Fruit fly (Drosophila melanogaster): ENCODE results near the gene spir.
A peak's percentile ranks its signal among the peaks of the same experiment; 100 is the strongest.

spir gene

dm6 chr2L:20326317-20326716, 15.3 kb downstream of the spir start (continued):
- TF ChIP-seq CG8359 (GFP tag; optimal IDR thresholded peaks at IDR 0.05; ENCODE audit: borderline replicate concordance) (peak; percentile 77), sc (optimal IDR thresholded peaks at IDR 0.05) (no peak), sc (GFP tag; optimal IDR thresholded peaks at IDR 0.05) (peak; percentile 52), CG16863 (GFP tag; optimal IDR thresholded peaks at IDR 0.05) (peak; percentile 16), scrt (GFP tag; optimal IDR thresholded peaks at IDR 0.05) (peak; percentile 70), p53 (GFP tag; optimal IDR thresholded peaks at IDR 0.05) (no peak), Hmx (GFP tag; optimal IDR thresholded peaks at IDR 0.05) (no peak), dysf (GFP tag; IDR thresholded peaks at IDR 0.05) (peak; percentile 75), Aef1 (GFP tag; IDR thresholded peaks at IDR 0.05) (peak; percentile 54; the same call in 1 of the 3 replicates), bigmax (GFP tag; optimal IDR thresholded peaks at IDR 0.05) (no peak), CG15011 (GFP tag; optimal IDR thresholded peaks at IDR 0.05) (peak; percentile 36), CG8290 (GFP tag; optimal IDR thresholded peaks at IDR 0.05) (peak; percentile 39), CG8290 (tag; optimal IDR thresholded peaks at IDR 0.05) (no peak), CG3163 (GFP tag; optimal IDR thresholded peaks at IDR 0.05) (peak; percentile 6), CG3995 (GFP tag; optimal IDR thresholded peaks at IDR 0.05) (no peak), CG9215 (GFP tag; IDR thresholded peaks at IDR 0.05) (peak; percentile 77), gt (GFP tag; IDR thresholded peaks at IDR 0.05) (peak; percentile 63; the same call in 1 of the 2 replicates), CoRest (tag; optimal IDR thresholded peaks at IDR 0.05) (peak; percentile 50), CG15514 (GFP tag; optimal IDR thresholded peaks at IDR 0.05) (peak; percentile 67), z (GFP tag; IDR thresholded peaks at IDR 0.05) (0 out of 3 replicates have a peak, but pooled peaks have one; percentile 32), Lhr (GFP tag; optimal IDR thresholded peaks at IDR 0.05) (peak; percentile 11), PHDP (tag; optimal IDR thresholded peaks at IDR 0.05) (peak; percentile 60), hth (optimal IDR thresholded peaks at IDR 0.05) (no peak), knrl (GFP tag; IDR thresholded peaks at IDR 0.05; ENCODE audit: partially characterized antibody) (no peak), CG3065 (GFP tag; optimal IDR thresholded peaks at IDR 0.05) (peak; percentile 4), nom (GFP tag; optimal IDR thresholded peaks at IDR 0.05) (peak; percentile 71), CG4282 (GFP tag; optimal IDR thresholded peaks at IDR 0.05) (peak; percentile 66), pros (GFP tag; optimal IDR thresholded peaks at IDR 0.05) (peak; percentile 13), luna (GFP tag; optimal IDR thresholded peaks at IDR 0.05) (no peak), CG12219 (GFP tag; optimal IDR thresholded peaks at IDR 0.05) (peak; percentile 50), Dek (tag; optimal IDR thresholded peaks at IDR 0.05) (peak; percentile 1), pb (GFP tag; optimal IDR thresholded peaks at IDR 0.05) (peak; percentile 65), pzg (GFP tag; optimal IDR thresholded peaks at IDR 0.05) (no peak), so (GFP tag; IDR thresholded peaks at IDR 0.05) (0 out of 3 replicates have a peak, but pooled peaks have one; percentile 49), CG18262 (tag; optimal IDR thresholded peaks at IDR 0.05) (peak; percentile 89), sob (GFP tag; IDR thresholded peaks at IDR 0.05) (0 out of 2 replicates have a peak, but pooled peaks have one; percentile 48), mld (GFP tag; IDR thresholded peaks at IDR 0.05; ENCODE audit: partially characterized antibody) (no peak), br (optimal IDR thresholded peaks at IDR 0.05) (no peak), lilli (GFP tag; optimal IDR thresholded peaks at IDR 0.05) (peak; percentile 54), crol (GFP tag; IDR thresholded peaks at IDR 0.05) (no peak), CG18619 (GFP tag; optimal IDR thresholded peaks at IDR 0.05) (peak; percentile 47), dpn (GFP tag; optimal IDR thresholded peaks at IDR 0.05) (peak; percentile 71 to 79), kni (GFP tag; optimal IDR thresholded peaks at IDR 0.05) (no peak), seq (GFP tag; IDR thresholded peaks at IDR 0.05) (peak; percentile 41; the same call in 1 of the 2 replicates), slou (GFP tag; optimal IDR thresholded peaks at IDR 0.05) (peak; percentile 40), Fer1 (GFP tag; optimal IDR thresholded peaks at IDR 0.05) (peak; percentile 71), Hr51 (GFP tag; optimal IDR thresholded peaks at IDR 0.05) (peak; percentile 15 to 55), CG30020 (tag; optimal IDR thresholded peaks at IDR 0.05) (no peak), ham (GFP tag; IDR thresholded peaks at IDR 0.05) (no peak), Sry-δ (GFP tag; optimal IDR thresholded peaks at IDR 0.05) (peak; percentile 46), B-H2 (GFP tag; optimal IDR thresholded peaks at IDR 0.05) (no peak), Mes4 (GFP tag; optimal IDR thresholded peaks at IDR 0.05) (peak; percentile 39)

Measured in whole organism, embryonic.